Worm (Caenorhabditis elegans): ENCODE results near the gene msd-2.

ce11 chrIV:10053550-10053949 is 24.7 kb downstream of the msd-2 start, which contains the start of gene srv-12:
- no peak for TF ChIP-seq flt-1 (GFP tag; IDR thresholded peaks at IDR 0.05)
- TF ChIP-seq ztf-29 (GFP tag; IDR thresholded peaks at IDR 0.05) = no peak
- TF ChIP-seq tab-1 (GFP tag; IDR thresholded peaks at IDR 0.05) = no peak
- TF ChIP-seq klf-2 (GFP tag; conservative IDR thresholded peaks at IDR 0.05) = no peak
- TF ChIP-seq ztf-23 (GFP tag; IDR thresholded peaks at IDR 0.05) = no peak
- no peak for TF ChIP-seq ref-1 (GFP tag; conservative IDR thresholded peaks at IDR 0.05)
- TF ChIP-seq med-1 (GFP tag; optimal IDR thresholded peaks at IDR 0.05; ENCODE audit: insufficient read depth) = no peak
- TF ChIP-seq T22C8.4 (GFP tag; IDR thresholded peaks at IDR 0.05) = no peak
